Fruit fly (Drosophila melanogaster) whole organism, embryonic: ENCODE data around the gene CG4230.

Experiments used
- Ada2b ChIP-seq: fragments of 200-800 bp; sonication (Bioruptor generic); IDR thresholded peaks from 2 replicates; pipeline ENCODE4 v1.3.6; 2022; ENCODE audit warnings: missing biosample characterization, missing genetic modification characterization
- Antp ChIP-seq: fragments of 200-800 bp; sonication (Bioruptor generic); optimal IDR thresholded peaks from 3 replicates; lab custom pipeline; 2016; ENCODE audit warnings: missing biosample characterization, missing genetic modification characterization
- Atf6 ChIP-seq: fragments of 200-800 bp; sonication (Bioruptor generic); IDR thresholded peaks from 2 replicates; pipeline ENCODE4 v1.3.6; 2022; ENCODE audit warnings: missing biosample characterization, missing genetic modification characterization
- CG10543 ChIP-seq: fragments of 200-800 bp; sonication (Bioruptor generic); optimal IDR thresholded peaks from 3 replicates; lab custom pipeline; 2017; ENCODE audit warnings: missing biosample characterization, mild to moderate bottlenecking, missing genetic modification characterization, moderate library complexity
- CG12299 ChIP-seq: fragments of 200-800 bp; sonication (Bioruptor generic); optimal IDR thresholded peaks from 2 replicates; lab custom pipeline; 2018; ENCODE audit warnings: missing biosample characterization, mild to moderate bottlenecking, missing genetic modification characterization
- CG1233 ChIP-seq: fragments of 200-800 bp; sonication (Bioruptor generic); optimal IDR thresholded peaks from 4 replicates; lab custom pipeline; 2018; ENCODE audit warnings: missing biosample characterization, mild to moderate bottlenecking, missing genetic modification characterization
- CG14667 ChIP-seq: fragments of 200-800 bp; sonication (Bioruptor generic); IDR thresholded peaks from 2 replicates; pipeline ENCODE4 v1.3.6; 2022; ENCODE audit warnings: missing biosample characterization, missing genetic modification characterization
- CG1529 ChIP-seq: fragments of 200-800 bp; sonication (Bioruptor generic); optimal IDR thresholded peaks from 3 replicates; lab custom pipeline; 2018; ENCODE audit warnings: missing biosample characterization, missing genetic modification characterization
- CG17612 ChIP-seq: fragments of 200-800 bp; sonication (Bioruptor generic); IDR thresholded peaks from 2 replicates; pipeline ENCODE4 v1.3.6; 2022; ENCODE audit warnings: missing biosample characterization, missing genetic modification characterization
- CG1832 ChIP-seq: fragments of 200-800 bp; sonication (Bioruptor generic); optimal IDR thresholded peaks from 2 replicates; lab custom pipeline; 2017; ENCODE audit warnings: missing biosample characterization, mild to moderate bottlenecking, missing genetic modification characterization, inconsistent platforms
- CG2199 ChIP-seq: fragments of 200-800 bp; sonication (Bioruptor generic); IDR thresholded peaks from 3 replicates; pipeline ENCODE4 v1.3.6; 2022; ENCODE audit warnings: missing biosample characterization, missing genetic modification characterization
- CG2875 ChIP-seq: fragments of 200-800 bp; sonication (Bioruptor generic); optimal IDR thresholded peaks from 2 replicates; lab custom pipeline; 2017; ENCODE audit warnings: missing biosample characterization, mild to moderate bottlenecking, missing genetic modification characterization, missing genetic modification reagents
- CG34422 ChIP-seq: fragments of 200-800 bp; sonication (Bioruptor generic); IDR thresholded peaks from 3 replicates; pipeline ENCODE4 v1.3.6; 2022; ENCODE audit warnings: missing biosample characterization, missing genetic modification characterization
- CG6765 ChIP-seq: fragments of 200-800 bp; sonication (Bioruptor generic); optimal IDR thresholded peaks from 3 replicates; lab custom pipeline; 2017; ENCODE audit warnings: missing biosample characterization, mild to moderate bottlenecking, missing genetic modification characterization
- CG7839 ChIP-seq: fragments of 200-800 bp; sonication (Bioruptor generic); optimal IDR thresholded peaks from 3 replicates; lab custom pipeline; 2018; ENCODE audit warnings: missing biosample characterization, mild to moderate bottlenecking, missing genetic modification characterization, moderate library complexity
- CG8388 ChIP-seq: fragments of 200-800 bp; sonication (Bioruptor generic); optimal IDR thresholded peaks from 2 replicates; lab custom pipeline; 2019; ENCODE audit warnings: missing biosample characterization, mild to moderate bottlenecking, missing genetic modification characterization, moderate library complexity
- CG8944 ChIP-seq: fragments of 200-800 bp; sonication (Bioruptor generic); optimal IDR thresholded peaks from 3 replicates; lab custom pipeline; 2016; ENCODE audit warnings: missing biosample characterization, missing genetic modification characterization
- CG9932 ChIP-seq: fragments of 200-800 bp; sonication (Bioruptor generic); IDR thresholded peaks from 2 replicates; pipeline ENCODE4 v1.3.6; 2022; ENCODE audit warnings: missing biosample characterization, missing genetic modification characterization
- Dbx ChIP-seq: fragments of 200-800 bp; sonication (Bioruptor generic); IDR thresholded peaks from 3 replicates; pipeline ENCODE4 v1.3.6; 2022; ENCODE audit warnings: missing biosample characterization, missing genetic modification characterization
- Deaf1 ChIP-seq: fragments of 200-800 bp; optimal IDR thresholded peaks from 3 replicates; lab custom pipeline; 2019; ENCODE audit warnings: missing biosample characterization, mild to moderate bottlenecking, missing genetic modification characterization, moderate library complexity
- Doc2 ChIP-seq: fragments of 200-800 bp; sonication (Bioruptor generic); IDR thresholded peaks from 2 replicates; pipeline ENCODE4 v1.3.6; 2022; ENCODE audit warnings: missing biosample characterization, missing genetic modification characterization
- Fer1 ChIP-seq: fragments of 200-800 bp; sonication (Bioruptor generic); optimal IDR thresholded peaks from 2 replicates; lab custom pipeline; 2017; ENCODE audit warnings: missing biosample characterization, mild to moderate bottlenecking, missing genetic modification characterization
- Fer3 ChIP-seq: fragments of 200-800 bp; sonication (Bioruptor generic); optimal IDR thresholded peaks from 2 replicates; lab custom pipeline; 2018; ENCODE audit warnings: missing biosample characterization, mild to moderate bottlenecking, missing genetic modification characterization, moderate library complexity
- GATAe ChIP-seq: fragments of 200-800 bp; sonication (Bioruptor generic); conservative IDR thresholded peaks from 2 replicates; pipeline ENCODE4 v1.3.6; 2022; ENCODE audit warnings: missing biosample characterization, missing genetic modification characterization
- HLH4C ChIP-seq: fragments of 200-800 bp; sonication (Bioruptor generic); IDR thresholded peaks from 3 replicates; pipeline ENCODE4 v1.3.6; 2022; ENCODE audit warnings: missing biosample characterization, missing genetic modification characterization; ENCODE audit not compliant: partially characterized antibody
- HLH54F ChIP-seq: fragments of 200-800 bp; sonication (Bioruptor generic); optimal IDR thresholded peaks from 3 replicates; lab custom pipeline; 2016; ENCODE audit warnings: missing biosample characterization, missing genetic modification characterization
- HmgD ChIP-seq: fragments of 200-800 bp; sonication (Bioruptor generic); optimal IDR thresholded peaks from 3 replicates; lab custom pipeline; 2016; ENCODE audit warnings: missing biosample characterization, missing genetic modification characterization
- Hmr ChIP-seq: fragments of 200-800 bp; sonication (Bioruptor generic); optimal IDR thresholded peaks from 3 replicates; lab custom pipeline; 2017; ENCODE audit warnings: mild to moderate bottlenecking, missing biosample characterization, missing genetic modification reagents, missing genetic modification characterization
- NC2α ChIP-seq: fragments of 200-800 bp; sonication (Bioruptor generic); optimal IDR thresholded peaks from 2 replicates; lab custom pipeline; 2016; ENCODE audit warnings: missing biosample characterization, missing genetic modification characterization
- Rfx ChIP-seq: fragments of 200-800 bp; sonication (Bioruptor generic); IDR thresholded peaks from 2 replicates; pipeline ENCODE4 v1.3.6; 2022; ENCODE audit warnings: missing biosample characterization, missing genetic modification characterization
- amos ChIP-seq: fragments of 200-800 bp; sonication (Bioruptor generic); IDR thresholded peaks from 2 replicates; pipeline ENCODE4 v1.3.6; 2022; ENCODE audit warnings: missing biosample characterization, missing genetic modification characterization; ENCODE audit not compliant: partially characterized antibody
- btn ChIP-seq: fragments of 200-800 bp; sonication (Bioruptor generic); optimal IDR thresholded peaks from 2 replicates; lab custom pipeline; 2016; ENCODE audit warnings: missing biosample characterization, missing genetic modification characterization
- chinmo ChIP-seq: fragments of 200-800 bp; sonication (Bioruptor generic); IDR thresholded peaks from 4 replicates; pipeline ENCODE4 v1.3.6; 2022; ENCODE audit warnings: missing biosample characterization, missing genetic modification characterization; ENCODE audit not compliant: partially characterized antibody
- chm ChIP-seq: fragments of 200-800 bp; sonication (Bioruptor generic); IDR thresholded peaks from 2 replicates; pipeline ENCODE4 v1.3.6; 2022; ENCODE audit warnings: missing biosample characterization, missing genetic modification characterization
- crol ChIP-seq: fragments of 200-800 bp; sonication (Bioruptor generic); IDR thresholded peaks from 2 replicates; pipeline ENCODE4 v1.3.6; 2022; ENCODE audit warnings: missing biosample characterization, missing genetic modification characterization
- ewg ChIP-seq: fragments of 200-800 bp; sonication (Bioruptor generic); optimal IDR thresholded peaks from 3 replicates; lab custom pipeline; 2017; ENCODE audit warnings: mild to moderate bottlenecking, missing biosample characterization, missing genetic modification reagents, missing genetic modification characterization
- fd102C ChIP-seq: fragments of 200-800 bp; sonication (Bioruptor generic); optimal IDR thresholded peaks from 2 replicates; lab custom pipeline; 2018; ENCODE audit warnings: missing biosample characterization, mild to moderate bottlenecking, missing genetic modification characterization, moderate library complexity
- ham ChIP-seq: fragments of 200-800 bp; sonication (Bioruptor generic); IDR thresholded peaks from 2 replicates; pipeline ENCODE4 v1.3.6; 2022; ENCODE audit warnings: missing biosample characterization, missing genetic modification characterization
- hb ChIP-seq: fragments of 200-800 bp; sonication (Bioruptor generic); IDR thresholded peaks from 3 replicates; pipeline ENCODE4 v1.3.6; 2022; ENCODE audit warnings: missing biosample characterization, missing genetic modification characterization; ENCODE audit not compliant: partially characterized antibody
- nerfin-2 ChIP-seq: fragments of 200-800 bp; sonication (Bioruptor generic); IDR thresholded peaks from 2 replicates; pipeline ENCODE4 v1.3.6; 2022; ENCODE audit warnings: missing biosample characterization, missing genetic modification characterization; ENCODE audit not compliant: partially characterized antibody
- p53 ChIP-seq: fragments of 200-800 bp; sonication (Bioruptor generic); optimal IDR thresholded peaks from 2 replicates; lab custom pipeline; 2016; ENCODE audit warnings: missing biosample characterization, missing genetic modification characterization
- pnt ChIP-seq: fragments of 200-800 bp; sonication (Bioruptor generic); optimal IDR thresholded peaks from 3 replicates; lab custom pipeline; 2016; ENCODE audit warnings: missing biosample characterization, missing genetic modification characterization
- prd ChIP-seq, 3 experiments: fragments of >200 bp in 2 of 3; fragments of 200-800 bp in 1 of 3; sonication (Bioruptor generic) in 1 of 3; optimal IDR thresholded peaks in 2 of 3; IDR thresholded peaks in 1 of 3; 2 replicates in 2 of 3; 3 replicates in 1 of 3; pipeline versions ENCODE4 v1.3.6 to Lab custom; 2017 to 2022; ENCODE audit warnings: missing biosample characterization in 1 of 3, missing genetic modification characterization in 1 of 3
- slbo ChIP-seq: fragments of 200-800 bp; sonication (Bioruptor generic); IDR thresholded peaks from 2 replicates; pipeline ENCODE4 v1.3.6; 2022; ENCODE audit warnings: missing biosample characterization, missing genetic modification characterization
- so ChIP-seq: fragments of 200-800 bp; sonication (Bioruptor generic); IDR thresholded peaks from 3 replicates; pipeline ENCODE4 v1.3.6; 2022; ENCODE audit warnings: missing biosample characterization, missing genetic modification characterization
- tin ChIP-seq: fragments of 200-800 bp; sonication (Bioruptor generic); optimal IDR thresholded peaks from 3 replicates; lab custom pipeline; 2016; ENCODE audit warnings: missing biosample characterization, missing genetic modification characterization
- tna ChIP-seq: fragments of 200-800 bp; sonication (Bioruptor generic); IDR thresholded peaks from 2 replicates; pipeline ENCODE4 v1.3.6; 2022; ENCODE audit warnings: missing biosample characterization, missing genetic modification characterization; ENCODE audit not compliant: partially characterized antibody
- ttk ChIP-seq: fragments of 200-800 bp; sonication (Bioruptor generic); IDR thresholded peaks from 2 replicates; pipeline ENCODE4 v2.1.2; 2022; ENCODE audit warnings: missing biosample characterization, missing genetic modification characterization
- unc-4 ChIP-seq: fragments of 200-800 bp; sonication (Bioruptor generic); IDR thresholded peaks from 2 replicates; pipeline ENCODE4 v1.3.6; 2022; ENCODE audit warnings: missing biosample characterization, missing genetic modification characterization; ENCODE audit not compliant: partially characterized antibody

The CG4230 gene

DNA sequence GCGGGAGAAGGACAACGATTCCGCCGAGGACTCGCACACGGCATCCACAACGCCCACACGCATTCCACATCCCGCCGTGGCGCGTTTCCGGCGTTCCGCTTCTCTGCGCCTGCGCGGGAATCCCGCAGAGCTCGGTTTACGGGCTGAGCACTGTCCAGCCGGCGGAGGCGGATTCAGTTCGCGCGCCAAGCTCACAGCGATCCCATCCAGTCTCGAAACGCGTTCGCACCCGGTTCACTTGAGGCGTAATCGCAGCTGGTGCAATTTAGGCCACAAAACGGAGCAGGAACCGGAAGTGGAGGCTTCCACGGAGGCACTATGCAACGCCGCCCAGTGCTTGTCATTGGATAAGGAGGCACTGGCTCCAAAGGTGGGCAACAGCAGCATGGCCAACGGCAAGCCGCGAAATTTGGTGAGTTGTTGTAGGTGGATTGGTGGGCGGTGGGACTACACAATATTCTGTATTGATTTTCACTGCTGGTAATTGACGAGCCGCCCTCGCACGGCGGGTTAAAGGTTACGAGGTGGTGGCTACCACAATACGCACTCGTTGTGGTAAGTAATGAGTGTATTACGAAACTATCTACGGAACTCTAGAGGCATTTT is 33.1 kb upstream of the CG4230 start (continued):
- TF ChIP-seq Atf6 (no peak), so (GFP tag; lab: Robert Waterston, UW) (0 out of 3 replicates have a peak, but pooled peaks have one; percentile 17), CG1832 (GFP tag; lab: Kevin White, UChicago) (peak; percentile 7), CG12299 (tag; lab: Kevin White, UChicago) (no peak), CG1529 (GFP tag; lab: Kevin White, UChicago) (no peak), prd (optimal IDR thresholded peaks at IDR 0.05; lab: Kevin White, UChicago) (no peak), prd (GFP tag; IDR thresholded peaks at IDR 0.05; lab: Robert Waterston, UW) (0 out of 3 replicates have a peak, but pooled peaks have one; percentile 36), HmgD (GFP tag; lab: Kevin White, UChicago) (no peak), pnt (no peak), Antp (peak; percentile 15), CG10543 (GFP tag; lab: Kevin White, UChicago) (peak; percentile 20), amos (no peak), Doc2 (no peak), CG9932 (peak; percentile 23; the same call in 1 of the 2 replicates), Deaf1 (tag; lab: Kevin White, UChicago) (peak; percentile 41), unc-4 (GFP tag; lab: Robert Waterston, UW) (no peak), chm (GFP tag; lab: Robert Waterston, UW) (0 out of 2 replicates have a peak, but pooled peaks have one; percentile 33), CG17612 (GFP tag; lab: Robert Waterston, UW) (no peak), CG34422 (GFP tag; lab: Robert Waterston, UW) (no peak), Fer3 (tag; lab: Kevin White, UChicago) (no peak), hb (GFP tag; lab: Robert Waterston, UW) (peak; percentile 22; the same call in 1 of the 3 replicates), btn (GFP tag; lab: Kevin White, UChicago) (no peak), chinmo (GFP tag; lab: Robert Waterston, UW) (0 out of 4 replicates have a peak, but pooled peaks have one; percentile 55), CG1233 (GFP tag; lab: Kevin White, UChicago) (no peak), NC2α (GFP tag; lab: Kevin White, UChicago) (no peak), CG14667 (GFP tag; lab: Robert Waterston, UW) (no peak), CG7839 (no peak), CG2199 (GFP tag; lab: Robert Waterston, UW) (no peak), ham (GFP tag; lab: Robert Waterston, UW) (no peak), HLH4C (no peak), CG8388 (GFP tag; lab: Kevin White, UChicago) (no peak), fd102C (GFP tag; lab: Kevin White, UChicago) (no peak), CG6765 (GFP tag; lab: Kevin White, UChicago) (peak; percentile 24), Hmr (GFP tag; lab: Kevin White, UChicago) (peak; percentile 20), CG2875 (no peak), Ada2b (GFP tag; lab: Robert Waterston, UW) (no peak), ttk (GFP tag; lab: Robert Waterston, UW) (no peak), crol (no peak), Fer1 (GFP tag; lab: Kevin White, UChicago) (peak; percentile 11), HLH54F (no peak), Rfx (GFP tag; lab: Robert Waterston, UW) (no peak), tin (GFP tag; lab: Kevin White, UChicago) (no peak), nerfin-2 (GFP tag; lab: Robert Waterston, UW) (no peak), Dbx (GFP tag; lab: Robert Waterston, UW) (no peak), CG8944 (GFP tag; lab: Kevin White, UChicago) (no peak), slbo (GFP tag; lab: Robert Waterston, UW) (no peak), p53 (GFP tag; lab: Kevin White, UChicago) (no peak), tna (GFP tag; lab: Robert Waterston, UW) (no peak), GATAe (GFP tag; lab: Robert Waterston, UW) (no peak), ewg (GFP tag; lab: Kevin White, UChicago) (peak; percentile 96)
